Worm (Caenorhabditis elegans) whole organism, L4/young adult: ENCODE measurements around the gene nhr-128.
"Not testable (repeated sequence)": the region's sequence is repeated elsewhere in the genome, so short reads cannot be mapped to it uniquely, and the experiment has no call there.

Experiments used
- W03F9.2 ChIP-seq: fragments of 150-350 bp; optimal IDR thresholded peaks from 2 replicates; lab custom pipeline; 2014; ENCODE audit warnings: missing biosample characterization, missing genetic modification characterization
- dao-5 ChIP-seq: sonication (generic microtip); optimal IDR thresholded peaks from 2 replicates; lab custom pipeline; 2016; ENCODE audit warnings: missing genotype, missing genetic modification characterization, moderate library complexity, missing compliant biosample characterization
- him-1 ChIP-seq: sonication (generic microtip); optimal IDR thresholded peaks from 2 replicates; lab custom pipeline; 2016; ENCODE audit warnings: missing genotype, missing genetic modification reagents, missing genetic modification characterization, missing compliant biosample characterization

Gene nhr-128

DNA sequence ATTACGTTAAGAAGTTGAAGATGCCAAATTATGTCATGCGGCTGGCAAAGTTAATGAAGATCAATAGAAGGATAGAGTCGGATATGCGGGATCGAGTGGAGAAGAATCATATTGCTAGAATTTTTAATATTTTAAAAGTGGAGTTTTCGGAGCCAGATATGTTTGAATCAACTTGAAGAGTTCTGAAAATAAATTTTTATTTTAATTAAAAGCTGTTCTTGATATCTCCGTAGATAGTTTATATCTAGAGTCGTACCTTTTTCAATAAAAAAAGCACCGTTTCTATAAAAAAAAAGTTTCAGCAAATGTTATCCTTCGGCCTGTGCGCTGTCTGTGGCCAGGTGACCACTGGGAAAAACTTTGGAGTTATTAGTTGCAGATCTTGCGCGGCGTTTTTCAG is 11.3 kb downstream of the nhr-128 start, which contains the start of gene nhr-96:
TSS of gene nhr-96 (plus strand) at position 301 of the 400 bp plus-strand sequence.
- TF ChIP-seq dao-5 (tag; lab: Kevin White, UChicago): no peak
- no peak for TF ChIP-seq W03F9.2
- TF ChIP-seq him-1 (tag; lab: Kevin White, UChicago): no peak

ce11 chrV:2235848-2236247 is 14.0 kb downstream of the nhr-128 start, which contains the start of gene cyp-33C4:
cyp-33C4 (plus strand) TSS chrV:2236140.
- TF ChIP-seq dao-5 (tag; lab: Kevin White, UChicago): no peak
- TF ChIP-seq him-1 (tag; lab: Kevin White, UChicago): no peak
- no peak for TF ChIP-seq W03F9.2

- TF ChIP-seq dao-5 (tag; lab: Kevin White, UChicago): no peak
- no peak for TF ChIP-seq him-1 (tag; lab: Kevin White, UChicago)
- no peak for TF ChIP-seq W03F9.2
These were observed 16.1 kb downstream of the nhr-128 start for ce11 chrV:2238012-2238411.

DNA sequence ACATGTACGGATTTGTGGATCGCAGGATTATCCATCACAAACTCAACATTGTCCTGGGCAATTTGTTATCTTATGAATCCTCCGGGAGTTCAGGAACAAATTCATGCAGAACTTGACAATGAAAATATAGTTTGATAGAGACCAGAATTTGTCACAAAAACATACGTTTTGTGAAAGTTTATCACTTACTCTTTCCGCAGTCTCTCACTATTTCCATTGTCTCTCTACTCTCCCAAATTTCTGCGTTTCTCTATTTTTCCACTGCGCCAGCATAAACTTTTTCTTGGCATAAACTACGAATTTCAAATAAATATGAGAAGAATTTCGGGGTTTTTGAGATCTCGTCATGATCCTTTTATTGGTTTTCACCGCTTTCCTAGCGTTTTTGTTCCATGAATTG is 20.8 kb downstream of the nhr-128 start, which contains the start of gene cyp-33C3:
TSS of gene cyp-33C3 (plus strand) at position 149 of the 400 bp plus-strand sequence.
- TF ChIP-seq W03F9.2: no peak
- TF ChIP-seq dao-5 (tag; lab: Kevin White, UChicago): no peak
- no peak for TF ChIP-seq him-1 (tag; lab: Kevin White, UChicago)

- TF ChIP-seq him-1 (tag; lab: Kevin White, UChicago) (no peak), dao-5 (tag; lab: Kevin White, UChicago) (no peak), W03F9.2 (no peak)
These were observed 22.9 kb downstream of the nhr-128 start, which contains the start of gene cyp-33C5 for ce11 chrV:2244751-2245150. cyp-33C5 (plus strand) TSS chrV:2245004.

DNA sequence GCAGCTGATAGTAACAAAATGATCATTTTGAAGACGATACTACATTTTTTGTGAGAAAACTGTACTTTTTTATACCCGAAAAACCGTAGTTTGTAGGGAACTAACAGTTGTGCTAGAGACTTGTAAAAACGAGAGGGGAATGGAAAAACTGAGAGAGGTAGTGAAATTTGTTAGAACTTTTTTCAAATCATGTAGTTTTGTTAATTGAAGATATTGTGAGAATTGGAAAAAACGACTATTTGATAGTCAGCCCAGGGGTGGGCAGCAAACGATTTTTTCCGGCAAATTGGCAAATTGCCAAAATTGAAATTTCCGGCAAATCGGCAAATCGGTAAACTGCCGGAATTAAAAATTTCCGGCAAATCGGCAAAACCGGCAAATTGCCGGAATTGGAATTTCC is 27.4 kb downstream of the nhr-128 start, which contains the start of gene cyp-33C6:
TSS of gene cyp-33C6 (minus strand) at position 101 of the 400 bp plus-strand sequence.
- TF ChIP-seq W03F9.2 (no peak), dao-5 (tag; lab: Kevin White, UChicago) (no peak), him-1 (tag; lab: Kevin White, UChicago) (no peak)

ce11 chrV:2250126-2250590 is 28.3 kb downstream of the nhr-128 start, which contains the start of gene cyp-33C7:
cyp-33C7 (plus strand) TSS chrV:2250540.
- TF ChIP-seq dao-5 (tag; lab: Kevin White, UChicago): no peak
- TF ChIP-seq W03F9.2: no peak
- TF ChIP-seq him-1 (tag; lab: Kevin White, UChicago): no peak

- TF ChIP-seq dao-5 (tag; lab: Kevin White, UChicago): no peak
- no peak for TF ChIP-seq W03F9.2
- TF ChIP-seq him-1 (tag; lab: Kevin White, UChicago): no peak
These were observed 29.9 kb downstream of the nhr-128 start for ce11 chrV:2251774-2252173.

ce11 chrV:2254553-2255124 is 32.8 kb downstream of the nhr-128 start, which contains the start of gene str-253:
str-253 (minus strand) TSS chrV:2254603.
- TF ChIP-seq dao-5 (tag; lab: Kevin White, UChicago) (no peak), W03F9.2 (no peak), him-1 (tag; lab: Kevin White, UChicago) (no peak)

DNA sequence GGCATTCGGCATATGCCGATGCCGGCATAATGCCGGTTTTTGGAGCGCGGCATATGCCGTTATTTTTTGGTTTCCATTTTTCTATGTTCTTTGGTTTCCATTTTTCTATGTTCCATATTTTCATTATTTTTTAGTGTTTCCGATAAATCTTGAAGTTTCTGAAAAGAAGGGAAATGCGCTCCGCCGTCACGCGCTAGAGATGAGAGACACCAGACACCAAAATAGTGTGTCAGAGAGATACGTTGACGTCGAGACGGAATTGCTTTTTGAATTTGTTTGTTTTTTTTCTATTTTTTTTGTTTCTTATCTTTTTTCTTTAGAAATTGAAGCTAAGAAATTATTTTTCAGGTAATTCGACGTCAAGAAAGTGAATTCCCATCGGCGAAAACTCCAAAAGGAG is 33.3 kb downstream of the nhr-128 start, which contains the start of gene F41B5.1:
TSS of gene F41B5.1 (plus strand) at position 343 of the 400 bp plus-strand sequence.
- TF ChIP-seq W03F9.2; him-1 (tag; lab: Kevin White, UChicago); dao-5 (tag; lab: Kevin White, UChicago): not testable (repeated sequence)

ce11 chrV:2259750-2260149 is 37.9 kb downstream of the nhr-128 start, which contains the start of gene nhr-182:
nhr-182 (minus strand) TSS chrV:2259927.
- TF ChIP-seq dao-5 (tag; lab: Kevin White, UChicago) (no peak), W03F9.2 (no peak), him-1 (tag; lab: Kevin White, UChicago) (no peak)

- no peak for TF ChIP-seq dao-5 (tag; lab: Kevin White, UChicago)
- no peak for TF ChIP-seq him-1 (tag; lab: Kevin White, UChicago)
- TF ChIP-seq W03F9.2: no peak
These were observed 38.8 kb downstream of the nhr-128 start, which contains the start of gene F41B5.12 for ce11 chrV:2260660-2261059. F41B5.12 (plus strand) TSS chrV:2260960.

DNA sequence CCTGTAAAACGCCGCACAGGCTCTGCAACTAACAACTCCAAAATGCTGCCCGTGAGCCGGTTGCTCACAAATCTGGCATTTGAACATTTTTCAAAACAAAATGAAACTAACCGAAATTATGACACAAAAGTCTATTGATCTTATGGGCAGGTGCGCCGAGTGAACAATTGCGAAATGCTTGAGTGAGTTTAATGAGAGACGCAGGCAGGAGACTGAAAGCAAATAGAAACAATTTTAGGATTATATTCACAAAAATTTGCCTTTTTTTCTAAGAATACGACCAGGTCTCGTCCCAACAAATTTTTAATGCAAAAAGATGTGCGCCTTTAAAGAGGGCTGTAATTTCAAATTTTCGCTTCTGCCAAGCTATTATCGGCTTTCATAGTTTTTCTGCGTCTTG is 42.6 kb downstream of the nhr-128 start, which contains the start of gene nhr-183:
TSS of gene nhr-183 (minus strand) at position 180 of the 400 bp plus-strand sequence.
- TF ChIP-seq W03F9.2 (no peak), him-1 (tag; lab: Kevin White, UChicago) (no peak), dao-5 (tag; lab: Kevin White, UChicago) (no peak)

ce11 chrV:2264925-2265324 is 43.1 kb downstream of the nhr-128 start:
- TF ChIP-seq dao-5 (tag; lab: Kevin White, UChicago) (no peak), him-1 (tag; lab: Kevin White, UChicago) (no peak), W03F9.2 (no peak)
